Worm (Caenorhabditis elegans) whole organism, midembryonic: ENCODE data around the gene W02H3.3.

Experiments used
- T22C8.4 ChIP-seq: fragments of 200-800 bp; sonication (Bioruptor generic); IDR thresholded peaks from 2 replicates; pipeline ENCODE4 v1.3.6; 2022; ENCODE audit warnings: missing genetic modification characterization, missing compliant biosample characterization
- cog-1 ChIP-seq: sonication (generic microtip); optimal IDR thresholded peaks from 2 replicates; lab custom pipeline; 2016; ENCODE audit warnings: missing genetic modification characterization, missing compliant biosample characterization
- flt-1 ChIP-seq: fragments of 200-800 bp; sonication (Bioruptor generic); IDR thresholded peaks from 2 replicates; pipeline ENCODE4 v1.3.6; 2022; ENCODE audit warnings: missing genetic modification characterization, missing compliant biosample characterization
- klf-2 ChIP-seq: fragments of 200-800 bp; sonication (Bioruptor generic); conservative IDR thresholded peaks from 2 replicates; pipeline ENCODE4 v1.3.6; 2022; ENCODE audit warnings: missing genetic modification reagents, missing genetic modification characterization, missing compliant biosample characterization
- med-1 ChIP-seq: sonication (generic microtip); optimal IDR thresholded peaks from 2 replicates; lab custom pipeline; 2017; ENCODE audit warnings: missing genetic modification characterization, mild to moderate bottlenecking, missing compliant biosample characterization, antibody characterized with exemption, missing genetic modification reagents; ENCODE audit not compliant: insufficient read depth
- ref-1 ChIP-seq: fragments of 200-800 bp; sonication (Bioruptor generic); conservative IDR thresholded peaks from 2 replicates; pipeline ENCODE4 v1.3.6; 2022; ENCODE audit warnings: missing genetic modification reagents, missing genetic modification characterization, missing compliant biosample characterization
- tab-1 ChIP-seq: fragments of 200-800 bp; sonication (Bioruptor generic); IDR thresholded peaks from 2 replicates; pipeline ENCODE4 v1.3.6; 2022; ENCODE audit warnings: missing genetic modification characterization, missing compliant biosample characterization
- ztf-23 ChIP-seq: fragments of 200-800 bp; sonication (Bioruptor generic); IDR thresholded peaks from 2 replicates; pipeline ENCODE4 v1.3.6; 2022; ENCODE audit warnings: missing genetic modification reagents, missing genetic modification characterization, missing compliant biosample characterization
- ztf-29 ChIP-seq: fragments of 200-800 bp; sonication (Bioruptor generic); IDR thresholded peaks from 2 replicates; pipeline ENCODE4 v1.3.6; 2022; ENCODE audit warnings: missing genetic modification reagents, missing genetic modification characterization, missing compliant biosample characterization

DNA sequence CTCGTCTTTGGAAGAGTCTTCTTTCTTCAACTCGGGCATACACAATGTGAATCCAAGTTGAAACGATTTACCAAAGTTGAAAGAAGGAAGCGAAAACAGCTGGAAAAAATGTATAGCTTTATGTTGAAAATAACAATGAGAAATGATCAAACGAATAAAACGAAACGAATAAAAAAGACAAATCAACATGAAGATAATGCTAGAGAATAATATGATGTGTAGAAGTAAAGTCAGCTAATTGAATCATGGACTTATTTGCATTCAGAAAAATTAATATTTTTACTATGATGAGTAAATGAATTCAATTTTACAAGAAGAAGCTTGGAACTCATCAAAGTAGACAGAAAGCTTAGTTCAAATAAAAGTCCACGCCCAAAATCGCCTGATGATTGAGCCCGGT is 27.5 kb upstream of the W02H3.3 start, which contains the start of gene alr-1:
- TF ChIP-seq ref-1 (GFP tag; lab: Robert Waterston, UW) (no peak), T22C8.4 (GFP tag; lab: Robert Waterston, UW) (no peak), flt-1 (no peak), cog-1 (tag; lab: Kevin White, UChicago) (no peak), tab-1 (GFP tag; lab: Robert Waterston, UW) (no peak), klf-2 (GFP tag; lab: Robert Waterston, UW) (no peak), med-1 (no peak), ztf-23 (no peak), ztf-29 (GFP tag; lab: Robert Waterston, UW) (no peak)
